Worm (Caenorhabditis elegans): ENCODE measurements around the gene knl-3.

Gene knl-3

DNA sequence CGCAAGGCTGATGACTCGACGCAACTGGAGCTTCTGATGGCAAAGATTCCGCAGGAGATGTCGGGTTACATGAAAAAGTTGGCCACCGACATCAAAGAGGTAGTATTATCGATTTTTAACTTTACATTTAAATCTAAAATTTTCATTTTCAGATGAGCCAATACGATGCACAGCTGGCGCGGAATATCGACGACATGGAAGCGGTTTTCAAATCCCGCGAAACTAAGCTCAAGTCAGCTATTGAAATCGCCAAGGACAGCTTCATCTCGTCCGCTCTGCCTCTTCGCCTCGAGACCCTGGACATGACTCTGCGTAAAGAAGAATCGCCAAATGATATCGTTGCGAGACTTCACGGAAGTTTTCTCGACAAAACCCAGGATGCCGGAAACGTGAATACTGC lies 669 bp downstream of the knl-3 start, which contains the start of gene T10B5.3:
Gene T10B5.3, minus strand, starts transcription at position 101 of the 400 bp plus-strand sequence.
- TF ChIP-seq nhr-237 (tag; optimal IDR thresholded peaks at IDR 0.05): no peak
- no peak for TF ChIP-seq nhr-28 (tag; optimal IDR thresholded peaks at IDR 0.05)
- TF ChIP-seq ZK546.5 (tag; optimal IDR thresholded peaks at IDR 0.05): no peak
- no peak for TF ChIP-seq daf-12 (tag; optimal IDR thresholded peaks at IDR 0.05)
- no peak for TF ChIP-seq nhr-23 (tag; optimal IDR thresholded peaks at IDR 0.05)
- TF ChIP-seq ztf-11 (tag; optimal IDR thresholded peaks at IDR 0.05): no peak
- TF ChIP-seq fkh-10 (GFP tag; optimal IDR thresholded peaks at IDR 0.05): no peak
- TF ChIP-seq lin-39 (tag; optimal IDR thresholded peaks at IDR 0.05): no peak
- no peak for TF ChIP-seq nhr-67 (tag; optimal IDR thresholded peaks at IDR 0.05)

DNA sequence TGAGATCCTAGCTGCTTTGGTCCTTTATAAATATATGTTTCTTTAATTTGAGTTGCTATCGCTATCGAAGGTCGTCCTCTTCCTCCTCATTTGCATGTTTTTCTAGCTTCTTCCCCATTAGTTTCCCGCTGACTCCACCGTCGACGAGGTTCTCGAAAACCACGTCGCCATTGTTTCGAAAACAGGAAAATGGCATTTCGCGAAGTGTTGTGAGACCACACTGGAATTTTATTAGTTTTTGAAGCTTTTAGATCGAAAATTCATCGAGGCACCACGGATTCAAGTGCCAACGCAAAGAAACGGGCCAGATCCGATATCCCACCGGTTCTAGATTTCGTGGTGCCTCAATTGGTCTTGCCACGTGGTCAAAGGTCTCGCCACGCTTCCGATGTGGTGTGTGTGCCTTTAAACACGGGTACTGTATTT lies 1.5 kb downstream of the knl-3 start:
- TF ChIP-seq nhr-77 (tag; optimal IDR thresholded peaks at IDR 0.05): no peak
- TF ChIP-seq pqm-1 (tag; optimal IDR thresholded peaks at IDR 0.05): no peak
- no peak for TF ChIP-seq eor-1 (tag; optimal IDR thresholded peaks at IDR 0.05)
- no peak for TF ChIP-seq fkh-2 (tag; optimal IDR thresholded peaks at IDR 0.05)
- TF ChIP-seq nhr-12 (tag; optimal IDR thresholded peaks at IDR 0.05): no peak
- TF ChIP-seq nhr-76 (tag; optimal IDR thresholded peaks at IDR 0.05): no peak

DNA sequence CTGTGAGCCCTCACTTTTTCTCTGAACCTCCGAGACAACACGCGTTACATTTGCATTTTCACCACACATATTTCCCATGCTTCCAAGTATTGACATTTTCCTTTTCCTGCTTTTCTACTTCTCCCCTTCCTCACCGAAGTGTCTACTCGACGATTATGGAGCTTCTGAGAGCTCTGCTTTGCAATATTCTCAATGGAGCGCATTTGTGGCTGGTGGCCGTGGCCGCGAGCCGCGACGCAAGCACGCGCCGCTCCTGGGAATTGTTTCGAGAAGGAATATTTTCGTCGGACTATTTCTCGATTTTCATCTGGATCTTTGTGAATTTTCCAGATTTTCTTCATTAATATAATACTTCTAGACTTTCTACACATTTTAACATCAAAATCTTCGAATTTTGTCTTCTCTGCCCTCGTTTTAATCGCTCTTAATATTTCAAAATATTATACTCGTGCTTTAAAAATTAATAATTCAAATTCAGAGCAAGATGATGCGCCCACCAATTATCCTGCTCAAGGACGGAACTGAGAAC lies 2.8 kb downstream of the knl-3 start, which contains the start of the genes T10B5.4 and cct-7:
Gene T10B5.4, minus strand, starts transcription at position 40 of the 529 bp plus-strand sequence.
Gene cct-7, plus strand, starts transcription at position 479 of the 529 bp plus-strand sequence.
- TF ChIP-seq hmg-11 (tag; optimal IDR thresholded peaks at IDR 0.05): peak; percentile 89
- no peak for TF ChIP-seq ZK546.5 (tag; optimal IDR thresholded peaks at IDR 0.05)
- peak; percentile 70 for TF ChIP-seq ama-1 (optimal IDR thresholded peaks at IDR 0.05)
- peak; percentile 97 for TF ChIP-seq fkh-10 (GFP tag; optimal IDR thresholded peaks at IDR 0.05)
- peak; percentile 79 for TF ChIP-seq jun-1 (tag; optimal IDR thresholded peaks at IDR 0.05)
- TF ChIP-seq tbx-2 (tag; optimal IDR thresholded peaks at IDR 0.05): peak; percentile 52
- peak; percentile 77 for TF ChIP-seq lsy-12 (tag; optimal IDR thresholded peaks at IDR 0.05)
- peak; percentile 97 for TF ChIP-seq lin-39 (tag; optimal IDR thresholded peaks at IDR 0.05)
- TF ChIP-seq egl-5 (tag; optimal IDR thresholded peaks at IDR 0.05): peak; percentile 59
- no peak for TF ChIP-seq ceh-9 (tag; optimal IDR thresholded peaks at IDR 0.05)
- peak; percentile 21 for TF ChIP-seq ztf-4 (tag; optimal IDR thresholded peaks at IDR 0.05)
- TF ChIP-seq nfya-1 (tag; optimal IDR thresholded peaks at IDR 0.05; ENCODE audit: insufficient read depth): peak; percentile 94
- TF ChIP-seq ztf-11 (tag; optimal IDR thresholded peaks at IDR 0.05): no peak
- peak; percentile 60 for TF ChIP-seq nhr-25 (tag; optimal IDR thresholded peaks at IDR 0.05)
- TF ChIP-seq mml-1 (tag; optimal IDR thresholded peaks at IDR 0.05): no peak
- TF ChIP-seq nhr-11 (tag; optimal IDR thresholded peaks at IDR 0.05): peak; percentile 89
- no peak for TF ChIP-seq daf-12 (tag; optimal IDR thresholded peaks at IDR 0.05)
- peak; percentile 98 for TF ChIP-seq lin-15B (tag; optimal IDR thresholded peaks at IDR 0.05)
- TF ChIP-seq R02D3.7 (tag; optimal IDR thresholded peaks at IDR 0.05): peak; percentile 54
- TF ChIP-seq pha-4 (tag; optimal IDR thresholded peaks at IDR 0.05): peak; percentile 87
- peak; percentile 49 for TF ChIP-seq nhr-43 (tag; optimal IDR thresholded peaks at IDR 0.05; ENCODE audit: poor library complexity, severe bottlenecking)
- no peak for TF ChIP-seq nhr-28 (tag; optimal IDR thresholded peaks at IDR 0.05)
- TF ChIP-seq elt-2 (tag; optimal IDR thresholded peaks at IDR 0.05): peak; percentile 62
- no peak for TF ChIP-seq fos-1 (tag; optimal IDR thresholded peaks at IDR 0.05)
- TF ChIP-seq snpc-4 (tag; optimal IDR thresholded peaks at IDR 0.05): peak; percentile 88
- TF ChIP-seq skn-1 (tag; optimal IDR thresholded peaks at IDR 0.05): peak; percentile 54
- peak; percentile 37 for TF ChIP-seq unc-62 (GFP tag; optimal IDR thresholded peaks at IDR 0.05)
- TF ChIP-seq nhr-23 (tag; optimal IDR thresholded peaks at IDR 0.05): peak; percentile 50
- no peak for TF ChIP-seq nhr-237 (tag; optimal IDR thresholded peaks at IDR 0.05)
- TF ChIP-seq egl-27 (tag; optimal IDR thresholded peaks at IDR 0.05): peak; percentile 65
- peak; percentile 23 for TF ChIP-seq elt-1 (tag; optimal IDR thresholded peaks at IDR 0.05)
- TF ChIP-seq ceh-28 (tag; optimal IDR thresholded peaks at IDR 0.05): peak; percentile 57
- TF ChIP-seq fkh-2 (tag; optimal IDR thresholded peaks at IDR 0.05): no peak
- TF ChIP-seq ceh-16 (tag; optimal IDR thresholded peaks at IDR 0.05): no peak
- no peak for TF ChIP-seq zag-1 (tag; optimal IDR thresholded peaks at IDR 0.05)
- no peak for TF ChIP-seq ceh-82 (tag; optimal IDR thresholded peaks at IDR 0.05)
- TF ChIP-seq pqm-1 (tag; optimal IDR thresholded peaks at IDR 0.05): peak; percentile 43

Measured in whole organism, L3 larva.